Fruit fly (Drosophila melanogaster) Kc167 (cell line): ENCODE data around the gene Trf2.

Source experiments
- Myc ChIP-seq: fragments of >200 bp; optimal IDR thresholded peaks from 2 replicates; lab custom pipeline; 2017; ENCODE audit warnings: missing external identifiers
- Sin3A ChIP-seq: fragments of >200 bp; optimal IDR thresholded peaks from 2 replicates; lab custom pipeline; 2018; ENCODE audit warnings: missing external identifiers
- insv ChIP-seq: fragments of >200 bp; optimal IDR thresholded peaks from 3 replicates; lab custom pipeline; 2018; ENCODE audit warnings: missing external identifiers
- psq ChIP-seq: fragments of >200 bp; optimal IDR thresholded peaks from 2 replicates; lab custom pipeline; 2017; ENCODE audit warnings: missing external identifiers

- TF ChIP-seq Sin3A (lab: Kevin White, UChicago) (no peak), psq (lab: Kevin White, UChicago) (no peak), insv (lab: Kevin White, UChicago) (no peak), Myc (lab: Kevin White, UChicago) (no peak)
These were observed 46.0 kb downstream of the Trf2 start, which contains the start of gene org-1 for dm6 chrX:8455019-8455555.
